Worm (Caenorhabditis elegans) whole organism, L4 larva: ENCODE data around the gene Y73C8B.9.

Experiments
- ama-1 ChIP-seq: fragments of 150-350 bp; optimal IDR thresholded peaks from 2 replicates; lab custom pipeline; 2014; ENCODE audit warnings: inconsistent platforms, mixed read lengths
- nhr-77 ChIP-seq: fragments of 150-350 bp; optimal IDR thresholded peaks from 2 replicates; lab custom pipeline; 2014; ENCODE audit warnings: missing biosample characterization, missing genetic modification characterization
- pha-4 ChIP-seq, 2 experiments: fragments of 150-350 bp in 1 of 2; fragments of 200-800 bp in 1 of 2; sonication (Bioruptor generic) in 1 of 2; IDR thresholded peaks in 1 of 2; optimal IDR thresholded peaks in 1 of 2; 2 replicates each; pipeline versions ENCODE4 v1.3.6 to Lab custom; 2014 to 2022; ENCODE audit warnings: missing genetic modification characterization in 2 of 2, missing genetic modification reagents in 2 of 2, missing biosample characterization in 1 of 2, missing compliant biosample characterization in 1 of 2
- vab-7 ChIP-seq: fragments of 200-800 bp; sonication (Bioruptor generic); IDR thresholded peaks from 2 replicates; pipeline ENCODE4 v1.3.6; 2022; ENCODE audit warnings: missing genetic modification reagents, missing genetic modification characterization, missing compliant biosample characterization

DNA sequence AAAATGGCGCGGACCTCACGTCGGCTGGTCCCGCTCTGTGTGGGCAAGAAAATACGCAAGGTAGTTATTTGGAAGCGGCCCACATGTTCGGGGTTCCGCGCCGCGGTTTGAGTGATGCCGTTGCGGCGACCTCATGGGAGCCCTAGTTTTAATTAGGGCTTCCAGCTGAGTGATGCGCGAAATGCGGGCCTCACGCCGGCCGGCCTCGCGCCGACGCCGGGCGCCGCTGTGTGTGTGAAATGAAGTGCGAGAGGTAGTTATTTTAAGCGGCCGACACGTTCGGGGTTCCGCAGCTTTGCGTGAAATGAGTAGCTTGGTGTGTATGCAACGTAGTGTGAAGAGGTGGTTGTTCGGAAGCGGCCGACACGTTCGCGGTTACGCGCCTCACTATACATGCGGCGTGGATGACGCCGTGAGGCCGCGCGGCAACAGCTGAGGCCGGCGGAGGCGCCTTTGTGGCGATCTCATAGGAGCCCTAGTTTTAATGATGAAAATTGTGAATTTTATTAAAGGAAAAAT lies 43.4 kb upstream of the Y73C8B.9 start:
- no peak for TF ChIP-seq pha-4 (GFP tag; IDR thresholded peaks at IDR 0.05; lab: Robert Waterston, UW)
- no peak for TF ChIP-seq pha-4 (tag; optimal IDR thresholded peaks at IDR 0.05; lab: Kevin White, UChicago)
- no peak for TF ChIP-seq vab-7 (GFP tag; lab: Robert Waterston, UW)
- no peak for TF ChIP-seq nhr-77 (tag; lab: Kevin White, UChicago)
- no peak for TF ChIP-seq ama-1 (lab: Kevin White, UChicago)
